Fruit fly (Drosophila melanogaster) whole organism, embryonic: ENCODE measurements around the gene Tango1.
A peak's percentile ranks its signal among the peaks of the same experiment; 100 is the strongest.

Source experiments
- Asciz ChIP-seq: fragments of 200-800 bp; sonication (Bioruptor generic); optimal IDR thresholded peaks from 2 replicates; lab custom pipeline; 2017; ENCODE audit warnings: missing biosample characterization, mild to moderate bottlenecking, missing genetic modification characterization, missing genetic modification reagents
- C15 ChIP-seq: fragments of 200-800 bp; sonication (Bioruptor generic); IDR thresholded peaks from 3 replicates; pipeline ENCODE4 v1.3.6; 2022; ENCODE audit warnings: missing biosample characterization, missing genetic modification characterization
- CG10431 ChIP-seq: fragments of 200-800 bp; sonication (Bioruptor generic); optimal IDR thresholded peaks from 3 replicates; lab custom pipeline; 2018; ENCODE audit warnings: missing biosample characterization, mild to moderate bottlenecking, missing genetic modification characterization
- CG10543 ChIP-seq: fragments of 200-800 bp; sonication (Bioruptor generic); optimal IDR thresholded peaks from 3 replicates; lab custom pipeline; 2017; ENCODE audit warnings: missing biosample characterization, mild to moderate bottlenecking, missing genetic modification characterization, moderate library complexity
- CG12659 ChIP-seq: fragments of 200-800 bp; sonication (Bioruptor generic); optimal IDR thresholded peaks from 3 replicates; lab custom pipeline; 2017; ENCODE audit warnings: mild to moderate bottlenecking, missing biosample characterization, missing genetic modification reagents, missing genetic modification characterization
- CG16863 ChIP-seq: fragments of 200-800 bp; sonication (Bioruptor generic); optimal IDR thresholded peaks from 3 replicates; lab custom pipeline; 2016; ENCODE audit warnings: missing biosample characterization, missing genetic modification characterization
- CG17359 ChIP-seq: fragments of 200-800 bp; sonication (Bioruptor generic); optimal IDR thresholded peaks from 3 replicates; lab custom pipeline; 2018; ENCODE audit warnings: missing biosample characterization, mild to moderate bottlenecking, missing genetic modification characterization, moderate library complexity
- CG18011 ChIP-seq: fragments of 200-800 bp; sonication (Bioruptor generic); optimal IDR thresholded peaks from 2 replicates; lab custom pipeline; 2017; ENCODE audit warnings: missing biosample characterization, missing genetic modification characterization, mild to moderate bottlenecking, moderate library complexity, missing genotype
- CG2199 ChIP-seq: fragments of 200-800 bp; sonication (Bioruptor generic); IDR thresholded peaks from 3 replicates; pipeline ENCODE4 v1.3.6; 2022; ENCODE audit warnings: missing biosample characterization, missing genetic modification characterization
- CG2889 ChIP-seq: fragments of 200-800 bp; sonication (Bioruptor generic); IDR thresholded peaks from 3 replicates; pipeline ENCODE4 v1.3.6; 2022; ENCODE audit warnings: missing biosample characterization, missing genetic modification characterization
- CG4617 ChIP-seq: fragments of 200-800 bp; sonication (Bioruptor generic); optimal IDR thresholded peaks from 3 replicates; lab custom pipeline; 2016; ENCODE audit warnings: missing biosample characterization, missing genetic modification characterization, borderline replicate concordance
- CG5245 ChIP-seq: fragments of 200-800 bp; sonication (Bioruptor generic); optimal IDR thresholded peaks from 3 replicates; lab custom pipeline; 2016; ENCODE audit warnings: missing biosample characterization, missing genetic modification characterization
- CG6175 ChIP-seq: fragments of 200-800 bp; sonication (Bioruptor generic); IDR thresholded peaks from 3 replicates; pipeline ENCODE4 v1.3.6; 2022; ENCODE audit warnings: missing biosample characterization, missing genetic modification characterization
- CG6254 ChIP-seq: fragments of 200-800 bp; sonication (Bioruptor generic); optimal IDR thresholded peaks from 3 replicates; lab custom pipeline; 2017; ENCODE audit warnings: mild to moderate bottlenecking, missing biosample characterization, missing genetic modification reagents, missing genetic modification characterization
- CG6813 ChIP-seq: fragments of 200-800 bp; sonication (Bioruptor generic); optimal IDR thresholded peaks from 2 replicates; lab custom pipeline; 2017; ENCODE audit warnings: missing biosample characterization, missing genetic modification characterization, mild to moderate bottlenecking, moderate library complexity, missing genetic modification reagents
- CG7839 ChIP-seq: fragments of 200-800 bp; sonication (Bioruptor generic); optimal IDR thresholded peaks from 3 replicates; lab custom pipeline; 2018; ENCODE audit warnings: missing biosample characterization, mild to moderate bottlenecking, missing genetic modification characterization, moderate library complexity
- CG7928 ChIP-seq: fragments of 200-800 bp; sonication (Bioruptor generic); optimal IDR thresholded peaks from 2 replicates; lab custom pipeline; 2017; ENCODE audit warnings: missing biosample characterization, mild to moderate bottlenecking, missing genetic modification characterization
- CkIIα-i1 ChIP-seq: fragments of 200-800 bp; sonication (Bioruptor generic); IDR thresholded peaks from 2 replicates; pipeline ENCODE4 v1.3.6; 2022; ENCODE audit warnings: missing biosample characterization, missing genetic modification characterization
- Dll ChIP-seq: fragments of 200-800 bp; sonication (Bioruptor generic); IDR thresholded peaks from 4 replicates; pipeline ENCODE4 v1.3.6; 2022; ENCODE audit warnings: missing biosample characterization, missing genetic modification characterization; ENCODE audit not compliant: partially characterized antibody
- Doc2 ChIP-seq: fragments of 200-800 bp; sonication (Bioruptor generic); IDR thresholded peaks from 2 replicates; pipeline ENCODE4 v1.3.6; 2022; ENCODE audit warnings: missing biosample characterization, missing genetic modification characterization
- E2f1 ChIP-seq: fragments of 200-800 bp; sonication (Bioruptor generic); IDR thresholded peaks from 2 replicates; pipeline ENCODE4 v1.3.6; 2022; ENCODE audit warnings: missing biosample characterization, missing genetic modification characterization
- Ets65A ChIP-seq: fragments of 200-800 bp; sonication (Bioruptor generic); peaks from one replicate; lab custom pipeline; 2016; ENCODE audit warnings: missing biosample characterization, missing genetic modification characterization
- H2.0 ChIP-seq: fragments of 200-800 bp; sonication (Bioruptor generic); IDR thresholded peaks from 2 replicates; pipeline ENCODE4 v1.3.6; 2022; ENCODE audit warnings: missing biosample characterization, missing genetic modification characterization
- HmgZ ChIP-seq: fragments of 200-800 bp; sonication (Bioruptor generic); optimal IDR thresholded peaks from 2 replicates; lab custom pipeline; 2018; ENCODE audit warnings: missing biosample characterization, mild to moderate bottlenecking, missing genetic modification characterization
- Hmr ChIP-seq: fragments of 200-800 bp; sonication (Bioruptor generic); optimal IDR thresholded peaks from 3 replicates; lab custom pipeline; 2017; ENCODE audit warnings: mild to moderate bottlenecking, missing biosample characterization, missing genetic modification reagents, missing genetic modification characterization
- Lim3 ChIP-seq: fragments of 200-800 bp; sonication (Bioruptor generic); IDR thresholded peaks from 2 replicates; pipeline ENCODE4 v1.3.6; 2022; ENCODE audit warnings: missing biosample characterization, missing genetic modification characterization
- Opbp ChIP-seq: fragments of 200-800 bp; sonication (Bioruptor generic); IDR thresholded peaks from 3 replicates; pipeline ENCODE4 v1.3.6; 2022; ENCODE audit warnings: missing biosample characterization, missing genetic modification characterization; ENCODE audit not compliant: partially characterized antibody
- Trl ChIP-seq, 3 experiments: fragments of >200 bp in 2 of 3; fragments of 200-800 bp in 1 of 3; sonication (Bioruptor generic) in 1 of 3; optimal IDR thresholded peaks; 2 replicates in 1 of 3; 3 replicates in 2 of 3; lab custom pipeline; 2016 to 2017; ENCODE audit warnings: missing biosample characterization in 1 of 3, missing genetic modification characterization in 1 of 3
- Usf ChIP-seq: fragments of 200-800 bp; sonication (Bioruptor generic); optimal IDR thresholded peaks from 2 replicates; lab custom pipeline; 2017; ENCODE audit warnings: missing genotype, missing biosample characterization, missing genetic modification characterization
- ase ChIP-seq: fragments of 200-800 bp; sonication (Bioruptor generic); IDR thresholded peaks from 3 replicates; pipeline ENCODE4 v1.3.6; 2022; ENCODE audit warnings: missing biosample characterization, missing genetic modification characterization
- bsh ChIP-seq, 2 experiments: fragments of 200-800 bp; sonication (Bioruptor generic); optimal IDR thresholded peaks; 2 replicates each; lab custom pipeline; 2017 to 2018; ENCODE audit warnings: mild to moderate bottlenecking in 2 of 2, missing biosample characterization in 2 of 2, missing genetic modification characterization in 2 of 2, moderate library complexity in 1 of 2
- cad ChIP-seq: fragments of >200 bp; optimal IDR thresholded peaks from 2 replicates; lab custom pipeline; 2017; ENCODE audit warnings: missing biosample characterization, missing genetic modification characterization
- chn ChIP-seq: fragments of 200-800 bp; sonication (Bioruptor generic); optimal IDR thresholded peaks from 2 replicates; lab custom pipeline; 2016; ENCODE audit warnings: missing biosample characterization, missing genetic modification characterization
- crc ChIP-seq: fragments of 200-800 bp; sonication (Bioruptor generic); optimal IDR thresholded peaks from 2 replicates; lab custom pipeline; 2016; ENCODE audit warnings: missing biosample characterization, missing genetic modification characterization
- esg ChIP-seq: fragments of 200-800 bp; sonication (Bioruptor generic); conservative IDR thresholded peaks from 2 replicates; pipeline ENCODE4 v1.3.6; 2022; ENCODE audit warnings: missing biosample characterization, missing genetic modification characterization
- grn ChIP-seq: fragments of 200-800 bp; sonication (Bioruptor generic); optimal IDR thresholded peaks from 3 replicates; lab custom pipeline; 2017; ENCODE audit warnings: missing biosample characterization, missing genetic modification characterization
- gt ChIP-seq: fragments of 200-800 bp; sonication (Bioruptor generic); IDR thresholded peaks from 2 replicates; pipeline ENCODE4 v1.3.6; 2022; ENCODE audit warnings: missing biosample characterization, missing genetic modification characterization
- ind ChIP-seq: fragments of 200-800 bp; sonication (Bioruptor generic); optimal IDR thresholded peaks from 3 replicates; lab custom pipeline; 2016; ENCODE audit warnings: missing biosample characterization, missing genetic modification characterization
- knrl ChIP-seq: fragments of 200-800 bp; sonication (Bioruptor generic); IDR thresholded peaks from 3 replicates; pipeline ENCODE4 v1.3.6; 2022; ENCODE audit warnings: missing biosample characterization, missing genetic modification characterization; ENCODE audit not compliant: partially characterized antibody
- mld ChIP-seq: fragments of 200-800 bp; sonication (Bioruptor generic); IDR thresholded peaks from 3 replicates; pipeline ENCODE4 v1.3.6; 2022; ENCODE audit warnings: missing biosample characterization, missing genetic modification characterization; ENCODE audit not compliant: partially characterized antibody
- salm ChIP-seq: fragments of 200-800 bp; sonication (Bioruptor generic); optimal IDR thresholded peaks from 2 replicates; lab custom pipeline; 2018; ENCODE audit warnings: missing biosample characterization, mild to moderate bottlenecking, missing genetic modification characterization
- sd ChIP-seq: fragments of 200-800 bp; sonication (Bioruptor generic); optimal IDR thresholded peaks from 3 replicates; lab custom pipeline; 2018; ENCODE audit warnings: missing biosample characterization, mild to moderate bottlenecking, missing genetic modification characterization, moderate library complexity
- sima ChIP-seq: fragments of 200-800 bp; sonication (Bioruptor generic); optimal IDR thresholded peaks from 2 replicates; lab custom pipeline; 2016; ENCODE audit warnings: missing biosample characterization, missing genetic modification characterization
- unc-4 ChIP-seq: fragments of 200-800 bp; sonication (Bioruptor generic); IDR thresholded peaks from 2 replicates; pipeline ENCODE4 v1.3.6; 2022; ENCODE audit warnings: missing biosample characterization, missing genetic modification characterization; ENCODE audit not compliant: partially characterized antibody
- wor ChIP-seq: fragments of 200-800 bp; sonication (Bioruptor generic); IDR thresholded peaks from 2 replicates; pipeline ENCODE4 v1.3.6; 2022; ENCODE audit warnings: missing biosample characterization, missing genetic modification characterization
- zf30C ChIP-seq: fragments of 200-800 bp; sonication (Bioruptor generic); optimal IDR thresholded peaks from 3 replicates; lab custom pipeline; 2018; ENCODE audit warnings: missing biosample characterization, mild to moderate bottlenecking, missing genetic modification characterization

Gene Tango1

DNA sequence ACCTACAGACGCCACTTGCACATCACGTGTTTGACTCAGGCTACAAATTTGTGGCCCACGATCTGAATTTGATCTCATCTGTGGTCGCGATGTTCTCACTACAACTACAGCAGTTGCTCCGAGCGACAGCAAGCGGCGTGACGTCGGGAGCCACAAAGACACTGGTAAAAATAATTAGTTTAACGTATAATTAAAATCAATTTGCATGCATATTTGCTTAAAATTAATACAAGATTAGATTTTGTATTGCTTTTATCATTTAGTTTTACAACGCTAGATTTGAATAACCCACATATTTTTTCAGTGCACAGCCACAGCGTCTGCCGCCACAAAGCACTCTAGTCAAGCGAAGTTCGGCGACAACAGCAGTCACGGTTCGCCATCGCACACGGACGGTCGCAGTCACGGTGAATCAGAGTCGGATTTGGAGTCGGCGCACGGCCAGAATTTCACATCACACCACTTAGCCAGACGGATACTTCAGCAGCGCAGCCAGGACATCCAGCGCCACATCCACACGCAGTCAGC, 36.6 kb upstream of the Tango1 start (continued):
- TF ChIP-seq H2.0 (GFP tag; lab: Robert Waterston, UW) (peak; percentile 100), CG17359 (tag; lab: Kevin White, UChicago) (peak; percentile 100), Lim3 (peak; percentile 100), Hmr (GFP tag; lab: Kevin White, UChicago) (peak; percentile 100), gt (GFP tag; lab: Robert Waterston, UW) (peak; percentile 100), bsh (GFP tag; optimal IDR thresholded peaks at IDR 0.05; lab: Kevin White, UChicago) (peak; percentile 100), CG6175 (GFP tag; lab: Robert Waterston, UW) (peak; percentile 100), CG18011 (GFP tag; lab: Kevin White, UChicago) (peak; percentile 95), CG10431 (peak; percentile 99), CG7839 (tag; lab: Kevin White, UChicago) (peak; percentile 100), CG7928 (GFP tag; lab: Kevin White, UChicago) (peak; percentile 95), HmgZ (tag; lab: Kevin White, UChicago) (peak; percentile 100), CG4617 (GFP tag; lab: Kevin White, UChicago) (peak; percentile 100), CG5245 (GFP tag; lab: Kevin White, UChicago) (peak; percentile 100), CG2889 (peak; percentile 100), unc-4 (GFP tag; lab: Robert Waterston, UW) (0 out of 2 replicates have a peak, but pooled peaks have one; percentile 33), mld (GFP tag; lab: Robert Waterston, UW) (no peak), CG6813 (GFP tag; lab: Kevin White, UChicago) (peak; percentile 100), chn (GFP tag; lab: Kevin White, UChicago) (peak; percentile 100), CG2199 (GFP tag; lab: Robert Waterston, UW) (peak; percentile 100), Opbp (GFP tag; lab: Robert Waterston, UW) (peak; percentile 51; the same call in 1 of the 3 replicates), CG6254 (GFP tag; lab: Kevin White, UChicago) (peak; percentile 99), CG16863 (GFP tag; lab: Kevin White, UChicago) (peak; percentile 100), sd (peak; percentile 99), knrl (GFP tag; lab: Robert Waterston, UW) (peak; percentile 59; the same call in 2 of the 3 replicates), crc (GFP tag; lab: Kevin White, UChicago) (peak; percentile 100), Asciz (GFP tag; lab: Kevin White, UChicago) (peak; percentile 100), CG10543 (GFP tag; lab: Kevin White, UChicago) (peak; percentile 100), Ets65A (GFP tag; lab: Kevin White, UChicago) (peak; percentile 100), zf30C (GFP tag; lab: Kevin White, UChicago) (peak; percentile 100), sima (GFP tag; lab: Kevin White, UChicago) (peak; percentile 100), Usf (GFP tag; lab: Kevin White, UChicago) (peak; percentile 100), Trl (optimal IDR thresholded peaks at IDR 0.05; lab: Kevin White, UChicago) (peak in 1 of 2 experiments; percentile 53), Trl (GFP tag; optimal IDR thresholded peaks at IDR 0.05; lab: Kevin White, UChicago) (peak; percentile 100), wor (GFP tag; lab: Robert Waterston, UW) (peak; percentile 100), salm (tag; lab: Kevin White, UChicago) (peak; percentile 100), C15 (peak; percentile 100), cad (peak; percentile 5), E2f1 (peak; percentile 100), Doc2 (GFP tag; lab: Robert Waterston, UW) (peak; percentile 100), CkIIα-i1 (peak; percentile 99), esg (GFP tag; lab: Robert Waterston, UW) (peak; percentile 100), CG12659 (GFP tag; lab: Kevin White, UChicago) (peak; percentile 100), ind (peak; percentile 100), Dll (GFP tag; lab: Robert Waterston, UW) (no peak), ase (GFP tag; lab: Robert Waterston, UW) (peak; percentile 100), grn (GFP tag; lab: Kevin White, UChicago) (peak; percentile 100)
